Worm (Caenorhabditis elegans): ENCODE data around the gene sri-38.

- TF ChIP-seq unc-62 (GFP tag; optimal IDR thresholded peaks at IDR 0.05) (no peak), unc-130 (GFP tag; optimal IDR thresholded peaks at IDR 0.05) (no peak)
Measured at ce11 chrII:2622480-2622879, 11.8 kb downstream of the sri-38 start, which contains the start of gene D2062.5.

All from whole organism, young adult.